Worm (Caenorhabditis elegans) whole organism, L4 larva: ENCODE results near the gene Y68A4A.13.

Experiments
- D1046.2 ChIP-seq: fragments of 200-800 bp; sonication (Bioruptor generic); IDR thresholded peaks from 2 replicates; pipeline ENCODE4 v1.3.6; 2022; ENCODE audit warnings: missing genetic modification characterization, missing compliant biosample characterization
- F49E8.2 ChIP-seq: sonication (generic microtip); optimal IDR thresholded peaks from 2 replicates; lab custom pipeline; 2016; ENCODE audit warnings: missing compliant biosample characterization, mild to moderate bottlenecking, missing genetic modification characterization, borderline replicate concordance
- T20F7.1 ChIP-seq: fragments of 200-800 bp; sonication (Bioruptor generic); optimal IDR thresholded peaks from 2 replicates; lab custom pipeline; 2018; ENCODE audit warnings: mild to moderate bottlenecking, missing genetic modification characterization, missing compliant biosample characterization
- Y75B8A.6 ChIP-seq: fragments of 200-800 bp; sonication (Bioruptor generic); IDR thresholded peaks from 2 replicates; pipeline ENCODE4 v1.3.6; 2022; ENCODE audit warnings: missing genetic modification reagents, missing genetic modification characterization, missing compliant biosample characterization
- ZK337.2 ChIP-seq: fragments of 200-800 bp; sonication (Bioruptor generic); IDR thresholded peaks from 2 replicates; pipeline ENCODE4 v1.3.6; 2022; ENCODE audit warnings: missing genetic modification reagents, missing genetic modification characterization, missing compliant biosample characterization
- aha-1 ChIP-seq: fragments of 150-350 bp; peaks from one replicate; lab custom pipeline; 2014; ENCODE audit warnings: missing biosample characterization, missing genetic modification characterization
- aly-2 ChIP-seq: sonication (generic microtip); optimal IDR thresholded peaks from 2 replicates; lab custom pipeline; 2018; ENCODE audit warnings: missing biosample characterization, missing genetic modification characterization
- arid-1 ChIP-seq: fragments of 200-800 bp; sonication (Bioruptor generic); conservative IDR thresholded peaks from 2 replicates; pipeline ENCODE4 v1.3.6; 2022; ENCODE audit warnings: missing genetic modification reagents, missing genetic modification characterization, missing compliant biosample characterization
- ceh-20 ChIP-seq: fragments of 200-800 bp; sonication (Bioruptor generic); IDR thresholded peaks from 2 replicates; pipeline ENCODE4 v1.3.6; 2022; ENCODE audit warnings: missing genetic modification reagents, missing genetic modification characterization, missing compliant biosample characterization
- ceh-44 ChIP-seq: fragments of 200-800 bp; sonication (Bioruptor generic); IDR thresholded peaks from 2 replicates; pipeline ENCODE4 v1.3.6; 2022; ENCODE audit warnings: missing genetic modification reagents, missing genetic modification characterization, missing compliant biosample characterization
- cey-2 ChIP-seq: sonication (generic microtip); optimal IDR thresholded peaks from 3 replicates; lab custom pipeline; 2017; ENCODE audit warnings: missing genetic modification characterization, mild to moderate bottlenecking, missing compliant biosample characterization, antibody characterized with exemption, borderline replicate concordance; ENCODE audit not compliant: insufficient read depth
- dmd-6 ChIP-seq: fragments of 200-800 bp; sonication (Bioruptor generic); IDR thresholded peaks from 2 replicates; pipeline ENCODE4 v1.3.6; 2022; ENCODE audit warnings: missing genetic modification reagents, missing genetic modification characterization, missing compliant biosample characterization
- duxl-1 ChIP-seq: sonication (generic microtip); optimal IDR thresholded peaks from 2 replicates; lab custom pipeline; 2016; ENCODE audit warnings: mild to moderate bottlenecking, missing genetic modification characterization, moderate library complexity, missing compliant biosample characterization; ENCODE audit not compliant: poor library complexity
- dve-1 ChIP-seq: sonication (generic microtip); optimal IDR thresholded peaks from 2 replicates; lab custom pipeline; 2017; ENCODE audit warnings: antibody characterized with exemption, mild to moderate bottlenecking, missing genetic modification characterization, missing compliant biosample characterization; ENCODE audit not compliant: insufficient read depth
- egl-27 ChIP-seq: sonication (generic microtip); optimal IDR thresholded peaks from 3 replicates; lab custom pipeline; 2017; ENCODE audit warnings: missing biosample characterization, missing genetic modification reagents, missing genetic modification characterization
- egl-43 ChIP-seq: fragments of 200-800 bp; sonication (Bioruptor generic); IDR thresholded peaks from 2 replicates; pipeline ENCODE4 v1.3.6; 2022; ENCODE audit warnings: missing genetic modification reagents, missing genetic modification characterization, missing compliant biosample characterization
- fos-1 ChIP-seq: fragments of 150-350 bp; optimal IDR thresholded peaks from 2 replicates; lab custom pipeline; 2014; ENCODE audit warnings: missing biosample characterization, missing genetic modification characterization
- hmg-1.1 ChIP-seq: fragments of 200-800 bp; sonication (Bioruptor generic); IDR thresholded peaks from 2 replicates; pipeline ENCODE4 v1.3.6; 2022; ENCODE audit warnings: missing genetic modification reagents, missing genetic modification characterization, missing compliant biosample characterization
- lin-1 ChIP-seq: fragments of 200-800 bp; sonication (Bioruptor generic); IDR thresholded peaks from 2 replicates; pipeline ENCODE4 v1.3.6; 2022; ENCODE audit warnings: missing genetic modification reagents, missing genetic modification characterization, missing compliant biosample characterization
- lsy-2 ChIP-seq, 2 experiments: fragments of 150-350 bp in 1 of 2; sonication (generic microtip) in 1 of 2; optimal IDR thresholded peaks; 2 replicates each; lab custom pipeline; 2014 to 2017; ENCODE audit warnings: missing biosample characterization in 2 of 2, missing genetic modification characterization in 2 of 2
- madf-5 ChIP-seq, 2 experiments: fragments of 200-800 bp; sonication (Bioruptor generic); IDR thresholded peaks; 2 replicates each; pipeline ENCODE4 v1.3.6; 2022; ENCODE audit warnings: missing compliant biosample characterization in 2 of 2, missing genetic modification characterization in 2 of 2
- mdl-1 ChIP-seq, 2 experiments: fragments of 150-350 bp in 1 of 2; sonication (generic microtip) in 1 of 2; optimal IDR thresholded peaks; 2 replicates each; lab custom pipeline; 2014 to 2017; ENCODE audit warnings: missing biosample characterization in 2 of 2, missing genetic modification characterization in 2 of 2
- mxl-3 ChIP-seq: fragments of 200-800 bp; sonication (Bioruptor generic); optimal IDR thresholded peaks from 2 replicates; lab custom pipeline; 2018; ENCODE audit warnings: mild to moderate bottlenecking, missing genetic modification characterization, missing compliant biosample characterization
- nhr-111 ChIP-seq: fragments of 200-800 bp; sonication (Bioruptor generic); optimal IDR thresholded peaks from 2 replicates; lab custom pipeline; 2018; ENCODE audit warnings: mild to moderate bottlenecking, missing genetic modification characterization, missing compliant biosample characterization
- nhr-237 ChIP-seq: sonication (generic microtip); optimal IDR thresholded peaks from 2 replicates; lab custom pipeline; 2017; ENCODE audit warnings: missing biosample characterization, missing genetic modification characterization
- nhr-41 ChIP-seq: fragments of 200-800 bp; sonication (Bioruptor generic); IDR thresholded peaks from 2 replicates; pipeline ENCODE4 v1.3.6; 2022; ENCODE audit warnings: missing genetic modification reagents, missing genetic modification characterization, missing compliant biosample characterization
- pha-4 ChIP-seq, 2 experiments: fragments of 150-350 bp in 1 of 2; fragments of 200-800 bp in 1 of 2; sonication (Bioruptor generic) in 1 of 2; IDR thresholded peaks in 1 of 2; optimal IDR thresholded peaks in 1 of 2; 2 replicates each; pipeline versions ENCODE4 v1.3.6 to Lab custom; 2014 to 2022; ENCODE audit warnings: missing genetic modification characterization in 2 of 2, missing genetic modification reagents in 2 of 2, missing biosample characterization in 1 of 2, missing compliant biosample characterization in 1 of 2
- php-3 ChIP-seq: fragments of 200-800 bp; sonication (Bioruptor generic); IDR thresholded peaks from 2 replicates; pipeline ENCODE4 v1.3.6; 2022; ENCODE audit warnings: missing genetic modification reagents, missing genetic modification characterization, missing compliant biosample characterization
- rbr-2 ChIP-seq: sonication (generic microtip); optimal IDR thresholded peaks from 2 replicates; lab custom pipeline; 2016; ENCODE audit warnings: missing genotype, missing genetic modification characterization, missing compliant biosample characterization
- set-16 ChIP-seq: fragments of 200-800 bp; sonication (Bioruptor generic); IDR thresholded peaks from 2 replicates; pipeline ENCODE4 v1.3.6; 2022; ENCODE audit warnings: missing genetic modification reagents, missing genetic modification characterization, missing compliant biosample characterization
- skn-1 ChIP-seq: fragments of 150-350 bp; optimal IDR thresholded peaks from 2 replicates; lab custom pipeline; 2014; ENCODE audit warnings: missing biosample characterization, missing genetic modification characterization
- spr-3 ChIP-seq: fragments of 200-800 bp; sonication (Bioruptor generic); optimal IDR thresholded peaks from 2 replicates; lab custom pipeline; 2018; ENCODE audit warnings: mild to moderate bottlenecking, missing genetic modification characterization, missing compliant biosample characterization
- tag-97 ChIP-seq: fragments of 200-800 bp; sonication (Bioruptor generic); IDR thresholded peaks from 2 replicates; pipeline ENCODE4 v1.3.6; 2022; ENCODE audit warnings: missing genetic modification characterization, missing compliant biosample characterization
- unc-39 ChIP-seq: sonication (generic microtip); optimal IDR thresholded peaks from 2 replicates; lab custom pipeline; 2017; ENCODE audit warnings: missing biosample characterization, missing genetic modification characterization
- unc-62 ChIP-seq, 3 experiments: fragments of 150-350 bp in 1 of 3; sonication (generic microtip); optimal IDR thresholded peaks in 2 of 3; peaks in 1 of 3; 1 replicate in 1 of 3; 2 replicates in 2 of 3; lab custom pipeline; 2014 to 2017; ENCODE audit warnings: missing biosample characterization in 3 of 3, missing genetic modification characterization in 3 of 3, missing genetic modification reagents in 3 of 3, missing genotype in 1 of 3
- vab-7 ChIP-seq: fragments of 200-800 bp; sonication (Bioruptor generic); IDR thresholded peaks from 2 replicates; pipeline ENCODE4 v1.3.6; 2022; ENCODE audit warnings: missing genetic modification reagents, missing genetic modification characterization, missing compliant biosample characterization
- zag-1 ChIP-seq: fragments of 150-350 bp; optimal IDR thresholded peaks from 2 replicates; lab custom pipeline; 2014; ENCODE audit warnings: missing biosample characterization, missing genetic modification characterization
- zfp-2 ChIP-seq: sonication (generic microtip); optimal IDR thresholded peaks from 2 replicates; lab custom pipeline; 2016; ENCODE audit warnings: mild to moderate bottlenecking, missing genetic modification characterization, missing compliant biosample characterization
- zip-11 ChIP-seq: fragments of 200-800 bp; sonication (Bioruptor generic); IDR thresholded peaks from 2 replicates; pipeline ENCODE4 v1.3.6; 2022; ENCODE audit warnings: missing genetic modification characterization, missing compliant biosample characterization
- ztf-7 ChIP-seq: fragments of 150-350 bp; optimal IDR thresholded peaks from 2 replicates; lab custom pipeline; 2014; ENCODE audit warnings: missing biosample characterization, missing genetic modification characterization

Y68A4A.13 gene

DNA sequence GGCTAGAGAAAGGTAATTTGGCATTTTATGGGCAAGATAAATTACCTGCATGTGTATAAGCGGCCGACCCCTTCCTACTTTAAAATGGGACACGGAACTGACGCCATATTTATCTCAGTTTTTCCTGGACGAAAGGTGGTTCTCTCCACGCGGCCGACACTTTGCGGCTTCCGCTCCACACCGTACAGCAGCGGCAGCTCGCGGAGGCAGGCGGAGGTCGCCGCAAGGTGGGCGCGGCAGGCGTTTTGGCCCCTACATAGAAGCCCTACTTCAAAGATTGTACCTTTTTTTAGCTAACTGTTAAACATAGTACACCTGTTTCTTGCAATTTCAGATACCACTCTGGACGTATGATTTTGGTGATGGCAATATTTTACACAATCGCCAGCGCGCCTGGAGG, 1.5 kb downstream of the Y68A4A.13 start:
- TF ChIP-seq D1046.2 (GFP tag; lab: Robert Waterston, UW) (no peak), set-16 (GFP tag; lab: Robert Waterston, UW) (peak; percentile 92)

DNA sequence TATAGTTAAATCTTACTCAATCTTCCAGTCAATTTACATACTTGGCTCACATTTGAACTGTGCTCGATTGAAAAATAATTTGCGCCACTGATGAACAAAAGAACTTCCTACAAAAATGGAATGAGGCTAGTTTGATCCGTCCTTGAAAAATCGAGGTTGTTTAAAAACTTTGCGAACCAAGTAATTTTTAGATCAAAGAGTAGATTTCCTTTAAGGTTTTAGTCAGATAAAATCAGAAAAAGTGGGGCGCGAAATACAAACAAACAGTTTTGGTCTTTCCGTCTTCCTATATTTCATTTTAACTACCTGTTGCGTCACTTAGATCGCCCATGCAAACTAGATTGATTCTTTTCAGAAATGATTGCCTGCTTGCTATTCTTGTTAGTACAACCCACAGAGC, 6.1 kb downstream of the Y68A4A.13 start, which contains the start of gene Y68A4A.10:
TSS of gene Y68A4A.10 (plus strand) at position 301 of the 400 bp plus-strand sequence.
- TF ChIP-seq fos-1 (no peak), aha-1 (tag; lab: Kevin White, UChicago) (peak; percentile 8)

DNA sequence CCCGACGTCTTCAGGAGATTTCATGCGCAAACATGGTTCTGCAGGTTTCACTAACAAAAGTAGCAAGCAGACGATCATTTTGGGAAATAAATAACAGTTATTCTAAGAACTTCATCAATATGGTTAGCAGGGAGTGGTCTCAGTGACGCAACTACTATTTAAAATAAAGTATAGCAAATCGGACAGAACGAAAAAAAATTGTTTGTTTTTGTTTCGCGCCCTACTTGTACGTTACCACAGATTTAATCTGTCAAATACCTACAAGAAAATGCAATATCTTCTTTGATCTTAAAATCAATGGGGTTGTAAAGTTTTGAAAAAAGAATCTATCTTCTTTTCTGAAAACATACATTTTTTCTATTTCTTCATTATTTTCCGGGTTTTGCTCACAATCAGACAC, 9.0 kb downstream of the Y68A4A.13 start, which contains the start of gene srz-96:
TSS of gene srz-96 (plus strand) at position 301 of the 400 bp plus-strand sequence.
- TF ChIP-seq nhr-41 (GFP tag; lab: Robert Waterston, UW) = no peak
- TF ChIP-seq zip-11 (GFP tag; lab: Robert Waterston, UW) = no peak
- TF ChIP-seq madf-5 (GFP tag; IDR thresholded peaks at IDR 0.05; lab: Robert Waterston, UW) = no peak
- no peak for TF ChIP-seq rbr-2 (tag; lab: Kevin White, UChicago)
- TF ChIP-seq set-16 (GFP tag; lab: Robert Waterston, UW) = no peak
- no peak for TF ChIP-seq unc-39 (tag; lab: Kevin White, UChicago)
- no peak for TF ChIP-seq hmg-1.1 (GFP tag; lab: Robert Waterston, UW)
- TF ChIP-seq cey-2 = no peak
- no peak for TF ChIP-seq zfp-2 (tag; lab: Kevin White, UChicago)
- TF ChIP-seq egl-27 (tag; lab: Kevin White, UChicago) = no peak
- no peak for TF ChIP-seq dve-1
- TF ChIP-seq zag-1 (tag; lab: Kevin White, UChicago) = no peak
- no peak for TF ChIP-seq dmd-6 (GFP tag; lab: Robert Waterston, UW)
- no peak for TF ChIP-seq T20F7.1 (GFP tag; lab: Kevin White, UChicago)
- no peak for TF ChIP-seq ceh-44
- no peak for TF ChIP-seq arid-1 (GFP tag; lab: Robert Waterston, UW)
- TF ChIP-seq nhr-237 (tag; lab: Kevin White, UChicago) = no peak

DNA sequence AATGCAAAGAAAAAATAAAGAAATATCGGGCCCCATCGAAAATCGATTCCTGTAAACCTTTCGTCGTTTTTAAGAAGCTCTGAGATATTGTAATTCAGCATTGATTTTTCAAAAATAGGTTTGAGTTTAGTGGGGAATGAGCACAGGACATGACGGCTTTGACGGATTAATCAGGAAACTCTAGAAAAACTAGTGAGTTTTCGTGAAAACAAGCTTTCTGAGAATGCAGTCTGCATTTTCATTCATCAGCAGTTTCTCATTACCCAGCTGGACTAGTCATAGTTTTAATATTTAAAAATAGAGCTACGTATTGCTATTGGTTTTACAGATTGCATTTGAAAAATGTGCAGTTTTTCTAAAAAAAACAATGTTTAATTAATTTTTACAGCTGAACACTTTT, 15.7 kb downstream of the Y68A4A.13 start, which contains the start of gene srz-47:
TSS of gene srz-47 (minus strand) at position 101 of the 400 bp plus-strand sequence.
- no peak for TF ChIP-seq vab-7 (GFP tag; lab: Robert Waterston, UW)
- TF ChIP-seq pha-4 (GFP tag; IDR thresholded peaks at IDR 0.05; lab: Robert Waterston, UW) = no peak
- TF ChIP-seq pha-4 (tag; optimal IDR thresholded peaks at IDR 0.05; lab: Kevin White, UChicago) = no peak
- no peak for TF ChIP-seq ceh-20 (GFP tag; lab: Robert Waterston, UW)
- TF ChIP-seq spr-3 (GFP tag; lab: Kevin White, UChicago) = no peak
- no peak for TF ChIP-seq lsy-2 (tag; optimal IDR thresholded peaks at IDR 0.05; lab: Kevin White, UChicago)
- no peak for TF ChIP-seq duxl-1 (tag; lab: Kevin White, UChicago)
- no peak for TF ChIP-seq lin-1 (GFP tag; lab: Robert Waterston, UW)
- no peak for TF ChIP-seq F49E8.2 (tag; lab: Kevin White, UChicago)
- TF ChIP-seq, all 104 proteins: peak for 0

DNA sequence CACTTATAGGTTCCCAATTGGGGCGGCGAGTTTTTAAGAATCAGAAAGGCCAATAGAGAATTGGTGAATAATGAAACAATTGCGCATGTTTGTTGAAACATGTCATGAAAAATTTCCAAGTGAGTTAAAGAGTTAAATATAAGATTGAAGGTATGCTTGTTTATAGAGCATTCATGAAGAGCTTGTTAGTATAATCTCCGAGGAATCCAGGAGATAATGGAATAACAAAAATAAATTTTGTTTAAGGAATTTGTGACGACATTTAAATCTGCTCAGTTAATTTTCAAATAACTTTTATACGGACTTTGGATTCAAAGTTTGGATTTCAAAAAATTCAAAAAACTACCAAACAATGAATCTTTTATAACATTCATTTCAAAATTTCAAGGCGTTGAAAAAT, 17.5 kb downstream of the Y68A4A.13 start, which contains the start of gene str-199:
TSS of gene str-199 (minus strand) at position 101 of the 400 bp plus-strand sequence.
- no peak for TF ChIP-seq ZK337.2 (GFP tag; lab: Robert Waterston, UW)
- no peak for TF ChIP-seq skn-1 (tag; lab: Kevin White, UChicago)

DNA sequence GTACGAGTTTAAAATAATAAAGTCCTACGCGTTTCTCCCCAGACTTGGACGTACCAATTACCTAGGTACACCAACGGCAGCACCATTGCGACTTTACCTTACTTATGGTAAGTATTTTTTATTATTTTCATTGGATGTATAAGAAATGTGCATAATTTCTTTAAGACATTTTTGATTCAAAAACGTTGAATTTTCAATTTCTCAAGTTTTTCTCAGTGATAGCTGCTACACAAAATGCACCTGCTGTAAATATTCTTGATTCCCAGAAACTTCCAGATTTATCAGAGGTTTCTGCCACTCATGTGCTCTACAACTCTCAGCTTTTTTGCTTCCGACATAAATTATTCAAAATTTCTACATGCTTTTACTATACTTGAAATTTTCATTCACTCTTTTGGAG, 25.9 kb downstream of the Y68A4A.13 start, which contains the start of gene srh-159:
TSS of gene srh-159 (plus strand) at position 301 of the 400 bp plus-strand sequence.
- TF ChIP-seq ztf-7 (tag; lab: Kevin White, UChicago) = no peak
- TF ChIP-seq set-16 (GFP tag; lab: Robert Waterston, UW) = no peak
- no peak for TF ChIP-seq hmg-1.1 (GFP tag; lab: Robert Waterston, UW)
- no peak for TF ChIP-seq nhr-111 (GFP tag; lab: Kevin White, UChicago)
- TF ChIP-seq madf-5 (GFP tag; IDR thresholded peaks at IDR 0.05; lab: Robert Waterston, UW) = no peak
- no peak for TF ChIP-seq aha-1 (tag; lab: Kevin White, UChicago)
- no peak for TF ChIP-seq aly-2 (tag; lab: Kevin White, UChicago)
- TF ChIP-seq Y75B8A.6 (GFP tag; lab: Robert Waterston, UW) = no peak
- no peak for TF ChIP-seq duxl-1 (tag; lab: Kevin White, UChicago)
- no peak for TF ChIP-seq tag-97 (GFP tag; lab: Robert Waterston, UW)
- TF ChIP-seq egl-43 (GFP tag; lab: Robert Waterston, UW) = no peak
- no peak for TF ChIP-seq spr-3 (GFP tag; lab: Kevin White, UChicago)
- no peak for TF ChIP-seq mxl-3 (GFP tag; lab: Kevin White, UChicago)
- TF ChIP-seq unc-62 (GFP tag; optimal IDR thresholded peaks at IDR 0.05 in 1 of 2; lab: Kevin White, UChicago) = no peak
- TF ChIP-seq unc-62 (tag; optimal IDR thresholded peaks at IDR 0.05; lab: Kevin White, UChicago) = no peak
- TF ChIP-seq mdl-1 (tag; optimal IDR thresholded peaks at IDR 0.05; lab: Kevin White, UChicago) = no peak
- TF ChIP-seq zag-1 (tag; lab: Kevin White, UChicago) = no peak
- no peak for TF ChIP-seq php-3 (GFP tag; lab: Robert Waterston, UW)
